Worm (Caenorhabditis elegans): ENCODE results near the gene F09C12.8.

F09C12.8 gene

DNA sequence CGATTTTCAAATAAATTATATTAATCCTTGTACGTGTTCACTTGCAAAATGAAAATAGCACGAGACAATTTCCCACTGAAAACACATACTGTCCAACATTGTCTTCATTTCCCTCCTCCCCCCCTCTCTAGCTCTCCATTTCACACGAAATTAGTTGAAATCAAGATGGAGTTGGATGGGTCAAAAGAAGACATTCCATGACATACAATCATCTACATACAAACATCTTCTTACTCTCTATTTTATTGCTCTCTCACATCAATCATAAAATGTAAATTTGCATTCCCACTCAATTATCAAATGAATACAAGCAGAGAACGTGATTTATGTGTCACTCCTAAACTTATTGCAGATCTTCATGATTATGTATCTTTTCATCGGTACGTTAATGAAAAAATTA is 3.6 kb downstream of the F09C12.8 start, which contains the start of gene srsy-1:
Gene srsy-1, plus strand, starts transcription at position 301 of the 400 bp plus-strand sequence.
- TF ChIP-seq flt-1 (GFP tag; IDR thresholded peaks at IDR 0.05) (no peak), aly-1 (tag; optimal IDR thresholded peaks at IDR 0.05) (no peak), tbx-11 (GFP tag; IDR thresholded peaks at IDR 0.05) (no peak), pes-1 (GFP tag; IDR thresholded peaks at IDR 0.05) (no peak), hmbx-1 (tag; optimal IDR thresholded peaks at IDR 0.05) (no peak), hnd-1 (tag; optimal IDR thresholded peaks at IDR 0.05) (no peak), tra-4 (tag; optimal IDR thresholded peaks at IDR 0.05) (no peak), hmg-4 (GFP tag; optimal IDR thresholded peaks at IDR 0.05) (no peak), ama-1 (optimal IDR thresholded peaks at IDR 0.05) (no peak), ets-7 (tag; optimal IDR thresholded peaks at IDR 0.05) (no peak), ceh-36 (tag; optimal IDR thresholded peaks at IDR 0.05) (no peak)

DNA sequence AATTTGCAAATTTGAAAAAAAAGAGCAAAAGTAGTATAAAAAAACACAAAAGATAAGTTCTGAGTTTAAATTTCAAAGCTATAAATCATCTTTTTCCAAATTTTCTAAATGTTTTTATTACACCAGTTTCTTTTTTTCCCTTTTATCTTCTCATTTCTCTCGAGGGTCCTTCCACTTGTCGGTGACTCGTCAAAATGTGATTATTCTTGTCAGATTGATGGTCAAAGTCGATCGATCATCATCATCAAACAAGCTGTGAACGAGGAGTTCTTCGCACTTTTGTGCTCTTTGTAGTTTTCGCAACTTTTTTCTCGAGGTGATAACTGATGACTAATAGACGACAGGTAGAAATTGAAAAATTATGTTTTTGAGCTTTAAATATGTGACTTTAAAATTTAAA is 8.4 kb downstream of the F09C12.8 start:
- TF ChIP-seq ama-1 (optimal IDR thresholded peaks at IDR 0.05) (no peak), hmg-4 (GFP tag; optimal IDR thresholded peaks at IDR 0.05) (no peak), B0310.2 (tag; optimal IDR thresholded peaks at IDR 0.05) (no peak)

DNA sequence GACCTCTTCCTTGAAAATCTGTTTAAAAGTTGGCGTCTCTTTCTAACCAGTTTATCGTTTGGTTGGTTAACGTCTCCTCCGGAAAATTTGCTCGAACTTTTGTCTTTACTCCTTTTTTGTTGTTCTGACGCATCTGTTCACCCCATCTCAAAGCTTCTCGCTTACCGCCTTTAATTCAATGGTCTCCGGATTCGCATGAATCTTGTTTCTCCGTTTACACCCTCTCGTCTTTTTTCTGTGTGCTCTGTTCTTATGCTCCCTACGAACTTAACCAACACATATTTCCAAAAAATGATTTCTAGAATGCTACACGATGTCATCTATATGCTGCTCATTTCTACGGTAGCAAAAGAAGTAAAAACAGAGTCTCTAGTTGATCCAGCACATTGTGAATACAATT is 17.9 kb downstream of the F09C12.8 start, which contains the start of gene lgc-56:
Gene lgc-56, plus strand, starts transcription at position 301 of the 400 bp plus-strand sequence.
- TF ChIP-seq tbx-11 (GFP tag; IDR thresholded peaks at IDR 0.05) (no peak), aly-1 (tag; optimal IDR thresholded peaks at IDR 0.05) (no peak), tra-4 (tag; optimal IDR thresholded peaks at IDR 0.05) (no peak), ets-7 (tag; optimal IDR thresholded peaks at IDR 0.05) (no peak), hmbx-1 (tag; optimal IDR thresholded peaks at IDR 0.05) (no peak), ceh-36 (tag; optimal IDR thresholded peaks at IDR 0.05) (no peak), scrt-1 (GFP tag; IDR thresholded peaks at IDR 0.05) (no peak), ceh-13 (GFP tag; optimal IDR thresholded peaks at IDR 0.05) (no peak), F13C5.2 (tag; optimal IDR thresholded peaks at IDR 0.05) (no peak)

DNA sequence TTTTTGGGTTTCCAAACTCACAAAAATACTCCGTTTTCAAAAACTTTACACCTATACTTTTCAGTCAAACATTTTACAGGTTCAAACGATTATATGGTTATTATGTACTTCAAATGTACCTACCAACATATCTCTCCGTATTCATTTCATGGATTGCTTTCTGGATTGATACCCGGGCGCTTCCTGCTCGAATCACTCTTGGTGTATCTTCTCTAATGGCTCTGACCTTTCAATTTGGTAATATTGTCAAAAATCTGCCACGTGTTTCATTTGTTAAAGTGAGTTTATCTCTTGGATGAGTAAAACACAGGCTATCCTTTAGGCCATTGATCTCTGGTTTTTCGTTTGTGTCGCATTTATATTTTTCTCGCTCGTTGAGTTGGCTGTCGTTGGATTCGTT is 19.6 kb downstream of the F09C12.8 start:
- TF ChIP-seq scrt-1 (GFP tag; IDR thresholded peaks at IDR 0.05) (no peak), flt-1 (GFP tag; IDR thresholded peaks at IDR 0.05) (no peak), tra-4 (tag; optimal IDR thresholded peaks at IDR 0.05) (no peak), B0310.2 (tag; optimal IDR thresholded peaks at IDR 0.05) (no peak), tbx-37 (GFP tag; conservative IDR thresholded peaks at IDR 0.05) (no peak), aly-1 (tag; optimal IDR thresholded peaks at IDR 0.05) (no peak), ceh-36 (tag; optimal IDR thresholded peaks at IDR 0.05) (no peak), F13C5.2 (tag; optimal IDR thresholded peaks at IDR 0.05) (no peak), sea-1 (GFP tag; conservative IDR thresholded peaks at IDR 0.05) (no peak), tbx-11 (GFP tag; IDR thresholded peaks at IDR 0.05) (no peak), ceh-13 (GFP tag; optimal IDR thresholded peaks at IDR 0.05) (no peak), ets-7 (tag; optimal IDR thresholded peaks at IDR 0.05) (no peak), ama-1 (optimal IDR thresholded peaks at IDR 0.05) (no peak), hmg-4 (GFP tag; optimal IDR thresholded peaks at IDR 0.05) (no peak)

DNA sequence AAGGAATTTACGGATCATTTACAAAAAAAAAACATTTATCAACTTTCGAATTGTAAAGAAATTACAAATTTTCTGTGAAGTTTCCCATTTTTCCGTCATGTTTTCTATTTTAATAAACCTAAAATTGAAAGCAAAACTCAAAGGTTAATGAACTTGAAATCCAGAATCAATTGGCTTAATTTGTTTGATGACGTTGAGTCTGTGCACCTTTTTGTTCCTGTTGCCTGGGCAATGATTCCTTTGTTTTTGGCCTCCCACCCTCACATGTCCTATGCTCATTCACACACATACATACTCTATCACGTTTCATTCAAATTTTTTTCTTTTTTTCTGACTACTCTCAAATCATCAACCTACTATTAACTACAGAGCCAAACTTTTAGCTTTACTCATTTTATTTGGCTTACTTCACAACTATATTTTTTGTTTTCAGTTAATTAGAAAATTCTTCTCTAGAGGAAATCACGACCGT is 24.1 kb downstream of the F09C12.8 start, which contains the start of gene F58A6.2:
Gene F58A6.2, plus strand, starts transcription at position 422 of the 472 bp plus-strand sequence.
- TF ChIP-seq flt-1 (GFP tag; IDR thresholded peaks at IDR 0.05), result no peak
- no peak for TF ChIP-seq pes-1 (GFP tag; IDR thresholded peaks at IDR 0.05)
- no peak for TF ChIP-seq ceh-36 (tag; optimal IDR thresholded peaks at IDR 0.05)
- TF ChIP-seq hmbx-1 (tag; optimal IDR thresholded peaks at IDR 0.05), result no peak
- no peak for TF ChIP-seq hmg-4 (GFP tag; optimal IDR thresholded peaks at IDR 0.05)
- TF ChIP-seq ama-1 (optimal IDR thresholded peaks at IDR 0.05), result no peak
- no peak for TF ChIP-seq hnd-1 (tag; optimal IDR thresholded peaks at IDR 0.05)
- no peak for TF ChIP-seq sea-1 (GFP tag; conservative IDR thresholded peaks at IDR 0.05)
- no peak for TF ChIP-seq ets-7 (tag; optimal IDR thresholded peaks at IDR 0.05)
- no peak for TF ChIP-seq tbx-37 (GFP tag; conservative IDR thresholded peaks at IDR 0.05)
- TF ChIP-seq B0310.2 (tag; optimal IDR thresholded peaks at IDR 0.05), result no peak
- TF ChIP-seq F13C5.2 (tag; optimal IDR thresholded peaks at IDR 0.05), result no peak
- no peak for TF ChIP-seq ceh-13 (GFP tag; optimal IDR thresholded peaks at IDR 0.05)
- no peak for TF ChIP-seq aly-1 (tag; optimal IDR thresholded peaks at IDR 0.05)

DNA sequence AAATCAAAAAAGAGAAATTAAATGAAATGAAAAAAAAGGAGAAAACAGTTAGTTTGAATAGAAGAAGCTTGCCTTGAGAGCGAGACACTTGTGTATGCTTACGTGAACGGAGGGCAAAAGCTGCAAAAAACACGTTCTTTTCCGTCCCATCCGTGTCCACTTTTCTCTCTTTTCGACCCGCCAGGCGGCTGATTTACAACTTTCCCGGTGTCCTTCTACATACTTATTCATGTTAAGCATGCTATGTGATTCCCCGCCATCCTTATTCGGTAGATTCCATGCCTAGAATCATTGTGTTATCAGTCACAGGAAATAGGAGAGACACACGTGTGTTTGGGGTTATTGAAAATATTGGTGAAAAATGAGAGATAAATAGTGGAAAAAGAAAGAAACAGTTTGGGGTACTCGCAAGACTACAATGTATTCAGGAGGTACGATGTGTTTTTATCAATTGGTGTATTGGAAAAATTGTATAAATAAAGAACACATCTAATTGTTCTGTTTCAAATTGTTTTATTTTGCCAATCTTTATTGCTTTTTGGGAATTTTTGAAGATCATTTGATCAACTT is 29.8 kb downstream of the F09C12.8 start, which contains the start of gene nas-29:
Gene nas-29, minus strand, starts transcription at position 92 of the 570 bp plus-strand sequence.
- TF ChIP-seq aly-1 (tag; optimal IDR thresholded peaks at IDR 0.05) (no peak), hmg-4 (GFP tag; optimal IDR thresholded peaks at IDR 0.05) (no peak), ama-1 (optimal IDR thresholded peaks at IDR 0.05) (no peak), ceh-13 (GFP tag; optimal IDR thresholded peaks at IDR 0.05) (no peak), hmbx-1 (tag; optimal IDR thresholded peaks at IDR 0.05) (no peak)

DNA sequence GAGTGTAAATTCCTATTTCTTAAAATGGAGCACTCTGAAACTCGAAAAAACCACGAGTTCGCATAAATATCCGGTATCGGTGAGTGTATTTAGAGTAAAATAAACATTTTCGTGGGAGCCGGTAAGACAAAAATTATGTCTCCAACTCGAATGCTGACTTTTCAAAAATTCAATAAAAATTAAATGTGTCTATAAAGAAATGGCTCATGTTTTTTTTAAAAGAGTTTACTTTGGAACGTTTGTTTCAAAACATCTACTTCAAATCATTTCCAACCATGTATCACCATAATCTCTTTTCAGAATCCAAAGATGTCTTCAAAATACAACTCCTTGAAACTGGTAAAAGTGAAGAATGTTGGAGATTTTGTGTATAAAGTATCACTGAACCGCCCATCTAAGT is 30.4 kb downstream of the F09C12.8 start, which contains the start of gene F58A6.1:
Gene F58A6.1, plus strand, starts transcription at position 301 of the 400 bp plus-strand sequence.
- TF ChIP-seq tbx-37 (GFP tag; conservative IDR thresholded peaks at IDR 0.05) (no peak), flt-1 (GFP tag; IDR thresholded peaks at IDR 0.05) (no peak), ceh-36 (tag; optimal IDR thresholded peaks at IDR 0.05) (no peak), F13C5.2 (tag; optimal IDR thresholded peaks at IDR 0.05) (no peak)

DNA sequence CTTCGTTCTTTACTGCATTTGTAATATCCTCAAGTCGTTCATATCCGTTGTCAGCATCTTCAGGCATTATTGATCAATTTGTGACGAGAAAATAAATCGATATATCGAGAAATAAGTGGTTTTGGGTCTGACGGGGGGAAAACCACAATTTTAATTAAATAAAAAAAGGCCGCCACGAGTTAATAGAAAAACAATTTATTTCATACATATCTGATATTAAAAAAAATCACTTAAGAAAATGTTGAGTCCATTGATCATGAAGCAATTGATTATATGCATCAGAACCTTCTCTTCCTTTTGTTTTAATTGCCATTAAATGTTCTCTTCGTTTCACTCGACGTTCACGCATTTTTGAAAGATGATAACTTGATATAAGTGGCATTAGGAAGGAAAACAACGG is 36.2 kb downstream of the F09C12.8 start, which contains the start of gene F58A6.5:
Gene F58A6.5, minus strand, starts transcription at position 101 of the 400 bp plus-strand sequence.
- TF ChIP-seq sea-1 (GFP tag; conservative IDR thresholded peaks at IDR 0.05), result no peak
- TF ChIP-seq F13C5.2 (tag; optimal IDR thresholded peaks at IDR 0.05), result no peak
- TF ChIP-seq ets-7 (tag; optimal IDR thresholded peaks at IDR 0.05), result no peak
- no peak for TF ChIP-seq hmg-4 (GFP tag; optimal IDR thresholded peaks at IDR 0.05)
- no peak for TF ChIP-seq pes-1 (GFP tag; IDR thresholded peaks at IDR 0.05)
- TF ChIP-seq hmbx-1 (tag; optimal IDR thresholded peaks at IDR 0.05), result no peak
- no peak for TF ChIP-seq ceh-36 (tag; optimal IDR thresholded peaks at IDR 0.05)
- TF ChIP-seq ceh-13 (GFP tag; optimal IDR thresholded peaks at IDR 0.05), result no peak
- no peak for TF ChIP-seq B0310.2 (tag; optimal IDR thresholded peaks at IDR 0.05)

Data from whole organism, early embryonic.